Fruit fly (Drosophila melanogaster): ENCODE results near the gene CG4842.
A peak's percentile ranks its signal among the peaks of the same experiment; 100 is the strongest.

Gene CG4842

dm6 chr3L:16339463-16339862 lies 28.7 kb upstream of the CG4842 start:
- 0 out of 2 replicates have a peak, but pooled peaks have one; percentile 17 for TF ChIP-seq CG6689 (GFP tag; IDR thresholded peaks at IDR 0.05)
- TF ChIP-seq ro (GFP tag; IDR thresholded peaks at IDR 0.05): no peak
- no peak for TF ChIP-seq hkb (optimal IDR thresholded peaks at IDR 0.05)
- peak; percentile 53 for TF ChIP-seq hkb (GFP tag; IDR thresholded peaks at IDR 0.05)
- TF ChIP-seq CG3726 (GFP tag; IDR thresholded peaks at IDR 0.05): no peak
- TF ChIP-seq ci (GFP tag; IDR thresholded peaks at IDR 0.05): 0 out of 3 replicates have a peak, but pooled peaks have one; percentile 9
- peak; percentile 0 for TF ChIP-seq fd96Cb (tag; optimal IDR thresholded peaks at IDR 0.05)
- TF ChIP-seq Ets65A (GFP tag): peak; percentile 57
- no peak for TF ChIP-seq HLH3B (GFP tag; IDR thresholded peaks at IDR 0.05)
- TF ChIP-seq Hr51 (GFP tag; optimal IDR thresholded peaks at IDR 0.05): peak in 1 of 2 experiments; percentile 52
- peak; percentile 57 for TF ChIP-seq dmrt99B (tag; optimal IDR thresholded peaks at IDR 0.05)
- peak; percentile 9 for TF ChIP-seq Oli (tag; optimal IDR thresholded peaks at IDR 0.05)
- TF ChIP-seq slbo (GFP tag; IDR thresholded peaks at IDR 0.05): no peak
- TF ChIP-seq lmd (GFP tag; IDR thresholded peaks at IDR 0.05): no peak
- peak; percentile 17 for TF ChIP-seq CG15269 (tag; optimal IDR thresholded peaks at IDR 0.05)
- peak; percentile 40 for TF ChIP-seq CG17359 (tag; optimal IDR thresholded peaks at IDR 0.05)
- peak; percentile 37; the same call in 1 of the 2 replicates for TF ChIP-seq Ptx1 (GFP tag; IDR thresholded peaks at IDR 0.05)
- 0 out of 2 replicates have a peak, but pooled peaks have one; percentile 25 for TF ChIP-seq ttk (GFP tag; IDR thresholded peaks at IDR 0.05)
- TF ChIP-seq CG31441 (GFP tag; IDR thresholded peaks at IDR 0.05): peak; percentile 42; the same call in 1 of the 2 replicates
- peak; percentile 59 for TF ChIP-seq Sox102F (GFP tag; optimal IDR thresholded peaks at IDR 0.05)
- TF ChIP-seq phol (tag; optimal IDR thresholded peaks at IDR 0.05): peak; percentile 18
- TF ChIP-seq CoRest (tag; optimal IDR thresholded peaks at IDR 0.05): peak; percentile 2
- TF ChIP-seq ato (GFP tag; IDR thresholded peaks at IDR 0.05; ENCODE audit: partially characterized antibody): no peak
- peak; percentile 23; the same call in 1 of the 3 replicates for TF ChIP-seq row (GFP tag; IDR thresholded peaks at IDR 0.05)
- TF ChIP-seq z (GFP tag; IDR thresholded peaks at IDR 0.05): no peak

dm6 chr3L:16339873-16340272 lies 28.3 kb upstream of the CG4842 start:
- TF ChIP-seq oc (tag; optimal IDR thresholded peaks at IDR 0.05) (peak; percentile 16), Blimp-1 (GFP tag; optimal IDR thresholded peaks at IDR 0.05) (peak; percentile 98), CG1233 (GFP tag; optimal IDR thresholded peaks at IDR 0.05) (no peak)

- no peak for TF ChIP-seq lov (optimal IDR thresholded peaks at IDR 0.05)
- no peak for TF ChIP-seq lov (GFP tag; IDR thresholded peaks at IDR 0.05)
- TF ChIP-seq Hand (GFP tag; optimal IDR thresholded peaks at IDR 0.05): no peak
- TF ChIP-seq CG34224 (GFP tag; IDR thresholded peaks at IDR 0.05; ENCODE audit: partially characterized antibody): no peak
- TF ChIP-seq gcm2 (GFP tag; optimal IDR thresholded peaks at IDR 0.05): no peak
- no peak for TF ChIP-seq CG1832 (GFP tag; optimal IDR thresholded peaks at IDR 0.05)
- no peak for TF ChIP-seq pita (GFP tag; optimal IDR thresholded peaks at IDR 0.05)
- no peak for TF ChIP-seq CG7745 (tag; optimal IDR thresholded peaks at IDR 0.05)
- no peak for TF ChIP-seq hkb (optimal IDR thresholded peaks at IDR 0.05)
- no peak for TF ChIP-seq hkb (GFP tag; IDR thresholded peaks at IDR 0.05)
- no peak for TF ChIP-seq sim (GFP tag; IDR thresholded peaks at IDR 0.05)
- no peak for TF ChIP-seq CG6175 (GFP tag; IDR thresholded peaks at IDR 0.05)
- no peak for TF ChIP-seq CG3726 (GFP tag; IDR thresholded peaks at IDR 0.05)
- TF ChIP-seq CG33213 (GFP tag; optimal IDR thresholded peaks at IDR 0.05): no peak
- TF ChIP-seq nerfin-2 (GFP tag; IDR thresholded peaks at IDR 0.05; ENCODE audit: partially characterized antibody): no peak
- TF ChIP-seq Nf-YA (GFP tag; IDR thresholded peaks at IDR 0.05): no peak
- TF ChIP-seq YL-1 (GFP tag; optimal IDR thresholded peaks at IDR 0.05): no peak
- TF ChIP-seq CG7372 (GFP tag; IDR thresholded peaks at IDR 0.05): no peak
- TF ChIP-seq CG2875 (GFP tag; optimal IDR thresholded peaks at IDR 0.05): no peak
- no peak for TF ChIP-seq Bteb2 (GFP tag; optimal IDR thresholded peaks at IDR 0.05)
- no peak for TF ChIP-seq CG1024 (GFP tag; IDR thresholded peaks at IDR 0.05)
- no peak for TF ChIP-seq Antp (GFP tag; optimal IDR thresholded peaks at IDR 0.05)
Measured at dm6 chr3L:16346023-16346422, 22.2 kb upstream of the CG4842 start, which contains the start of gene CG33257. Gene CG33257 (plus strand): TSS chr3L:16346323.

All from whole organism, embryonic.